Worm (Caenorhabditis elegans): ENCODE results near the gene nmad-1.

DNA sequence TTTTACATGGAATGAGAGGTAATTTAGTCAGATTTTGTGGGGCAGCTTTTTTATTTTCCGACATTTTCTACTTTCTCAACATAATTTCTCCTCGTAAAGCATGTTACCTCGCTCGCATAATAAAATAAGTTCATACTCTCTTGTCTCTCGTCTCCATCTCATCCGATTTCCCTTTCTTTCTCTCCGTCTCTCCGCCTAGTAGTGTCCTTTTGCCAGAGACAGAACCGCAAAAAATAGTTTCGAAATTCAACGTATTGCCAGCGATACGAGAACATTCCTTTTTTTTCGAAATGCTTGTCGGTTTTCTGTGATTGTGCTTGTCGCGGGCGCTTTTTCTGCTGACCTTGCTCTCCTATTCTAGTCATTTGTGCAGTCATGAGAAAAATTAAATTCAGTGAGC lies 50.6 kb downstream of the nmad-1 start:
- TF ChIP-seq sea-2 (GFP tag; optimal IDR thresholded peaks at IDR 0.05) (no peak), unc-62 (GFP tag; optimal IDR thresholded peaks at IDR 0.05) (no peak), elt-2 (tag; optimal IDR thresholded peaks at IDR 0.05) (peak; percentile 56), ztf-11 (tag; optimal IDR thresholded peaks at IDR 0.05) (no peak), unc-39 (tag; optimal IDR thresholded peaks at IDR 0.05) (no peak), ztf-4 (tag; optimal IDR thresholded peaks at IDR 0.05) (peak; percentile 44)

Measured in whole organism, L3 larva.